Fruit fly (Drosophila melanogaster): ENCODE measurements around the gene Or82a.
A peak's percentile ranks its signal among the peaks of the same experiment; 100 is the strongest.

Or82a gene

DNA sequence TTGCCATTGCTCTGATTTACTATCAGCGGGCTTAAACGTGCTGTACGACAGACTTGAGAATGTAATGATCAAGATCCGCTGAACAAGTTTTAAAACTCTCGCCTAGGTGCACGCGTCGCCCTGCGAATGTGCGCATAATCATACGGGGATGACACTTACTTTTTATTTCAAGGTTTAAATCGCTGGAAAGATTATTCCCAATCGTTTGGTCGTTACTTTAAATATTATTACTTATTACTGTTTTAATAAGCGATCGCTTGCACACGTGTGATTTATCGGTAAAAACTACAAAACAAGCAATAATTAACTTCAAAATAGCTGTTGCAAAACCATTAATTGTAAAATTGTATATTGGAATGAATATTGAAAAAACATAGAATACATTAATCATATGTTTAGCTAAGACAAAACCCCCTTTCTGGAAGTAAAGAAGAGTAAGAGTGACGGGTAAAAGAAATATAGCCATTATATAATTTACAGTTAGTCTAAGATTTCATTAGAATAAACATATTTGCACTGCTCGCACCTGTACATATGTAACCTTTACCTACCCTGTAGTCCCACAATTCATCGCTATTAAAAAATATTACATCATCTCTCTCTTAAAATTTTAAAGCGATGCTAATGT lies 27.5 kb upstream of the Or82a start, which contains the start of gene DhpD (continued):
- TF ChIP-seq CG6276 (GFP tag; optimal IDR thresholded peaks at IDR 0.05) = no peak
- peak; percentile 83 for TF ChIP-seq Eip75B (GFP tag; optimal IDR thresholded peaks at IDR 0.05)
- TF ChIP-seq CG8632 (GFP tag; optimal IDR thresholded peaks at IDR 0.05) = peak; percentile 76
- TF ChIP-seq Ets96B (tag; optimal IDR thresholded peaks at IDR 0.05) = peak; percentile 77
- TF ChIP-seq CG7368 (GFP tag; optimal IDR thresholded peaks at IDR 0.05) = peak; percentile 56
- no peak for TF ChIP-seq fkh (GFP tag; optimal IDR thresholded peaks at IDR 0.05)
- no peak for TF ChIP-seq Smox (GFP tag; optimal IDR thresholded peaks at IDR 0.05)
- peak; percentile 55 for TF ChIP-seq Blimp-1 (GFP tag; optimal IDR thresholded peaks at IDR 0.05)
- no peak for TF ChIP-seq achi (GFP tag; optimal IDR thresholded peaks at IDR 0.05)
- TF ChIP-seq topi (GFP tag; optimal IDR thresholded peaks at IDR 0.05) = peak; percentile 85
- no peak for TF ChIP-seq CG4318 (GFP tag; optimal IDR thresholded peaks at IDR 0.05)
- TF ChIP-seq CG3032 (tag; optimal IDR thresholded peaks at IDR 0.05) = peak; percentile 81
- peak; percentile 59 for TF ChIP-seq CG8119 (GFP tag; IDR thresholded peaks at IDR 0.05)
- TF ChIP-seq CG31627 (GFP tag; optimal IDR thresholded peaks at IDR 0.05) = peak; percentile 88
- TF ChIP-seq dac (GFP tag; optimal IDR thresholded peaks at IDR 0.05) = peak; percentile 57
- peak; percentile 81 for TF ChIP-seq net (GFP tag; optimal IDR thresholded peaks at IDR 0.05)
- TF ChIP-seq cyc (GFP tag; optimal IDR thresholded peaks at IDR 0.05) = peak; percentile 83
- peak; percentile 54 for TF ChIP-seq CG15336 (GFP tag; IDR thresholded peaks at IDR 0.05)
- TF ChIP-seq Hr39 (GFP tag; optimal IDR thresholded peaks at IDR 0.05) = peak; percentile 85
- TF ChIP-seq CG11762 (GFP tag; optimal IDR thresholded peaks at IDR 0.05; ENCODE audit: insufficient read depth) = peak; percentile 58
- no peak for TF ChIP-seq Met (GFP tag; optimal IDR thresholded peaks at IDR 0.05)

DNA sequence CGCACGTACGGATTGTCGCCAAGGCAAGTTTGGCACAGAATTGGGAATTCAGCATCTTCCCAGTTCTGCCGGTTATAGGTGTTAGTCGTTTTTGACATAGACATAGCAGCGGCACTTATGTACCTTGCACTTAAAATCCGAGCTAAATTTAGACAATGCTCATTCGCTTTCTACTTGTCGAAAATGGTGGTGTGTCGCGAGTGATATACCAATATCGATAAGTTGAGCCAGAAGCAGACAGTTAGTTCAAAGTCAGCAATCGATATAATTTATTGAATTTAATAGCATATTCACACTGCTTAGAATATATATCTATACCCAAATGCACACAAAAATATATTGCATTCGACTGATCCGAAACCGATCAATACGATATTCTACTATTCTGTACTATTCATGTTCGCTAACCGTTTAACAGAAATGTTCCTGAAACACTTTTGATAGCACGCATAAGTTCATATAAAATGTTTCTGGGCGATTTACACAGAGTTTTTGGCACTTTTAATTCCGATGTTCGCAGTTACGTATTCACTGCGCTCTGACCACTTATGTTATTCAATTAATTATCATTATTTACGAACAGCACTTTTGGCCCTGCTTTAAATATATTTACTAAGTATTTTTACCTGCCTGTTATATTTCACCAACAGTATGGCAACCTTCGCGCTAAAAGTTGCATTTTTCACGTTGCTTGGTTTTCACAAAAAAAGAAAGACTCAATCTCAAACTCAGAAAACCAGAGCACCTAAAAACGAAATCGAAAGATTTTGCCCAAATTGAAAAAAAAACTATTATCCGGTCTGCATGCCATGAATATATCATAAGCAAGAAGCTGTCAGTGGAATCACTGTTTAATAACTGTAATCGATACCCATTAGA lies 24.4 kb upstream of the Or82a start, which contains the start of gene CG14641:
Gene CG14641 (minus strand): TSS at position 204 of the 879 bp plus-strand sequence.
- TF ChIP-seq CG10631 (GFP tag; optimal IDR thresholded peaks at IDR 0.05) (no peak), vri (GFP tag; optimal IDR thresholded peaks at IDR 0.05) (no peak), CG3032 (tag; optimal IDR thresholded peaks at IDR 0.05) (peak; percentile 15), dsx (GFP tag; optimal IDR thresholded peaks at IDR 0.05; ENCODE audit: poor library complexity, severe bottlenecking) (no peak), salr (GFP tag; optimal IDR thresholded peaks at IDR 0.05) (no peak), achi (GFP tag; optimal IDR thresholded peaks at IDR 0.05) (no peak), Sox102F (GFP tag; optimal IDR thresholded peaks at IDR 0.05) (no peak), topi (GFP tag; optimal IDR thresholded peaks at IDR 0.05) (no peak), CG32006 (GFP tag; optimal IDR thresholded peaks at IDR 0.05) (peak; percentile 50), fd59A (GFP tag; optimal IDR thresholded peaks at IDR 0.05) (peak; percentile 16), CG6792 (GFP tag; optimal IDR thresholded peaks at IDR 0.05) (no peak), net (GFP tag; optimal IDR thresholded peaks at IDR 0.05) (no peak), ss (GFP tag; optimal IDR thresholded peaks at IDR 0.05) (no peak), Eip93F (GFP tag; optimal IDR thresholded peaks at IDR 0.05) (no peak), CG1621 (tag; optimal IDR thresholded peaks at IDR 0.05) (no peak), CG8319 (GFP tag; optimal IDR thresholded peaks at IDR 0.05) (no peak), CG3919 (GFP tag; optimal IDR thresholded peaks at IDR 0.05) (no peak), CG34406 (GFP tag; optimal IDR thresholded peaks at IDR 0.05) (no peak), Gug (GFP tag; IDR thresholded peaks at IDR 0.05) (no peak), Hr38 (GFP tag; optimal IDR thresholded peaks at IDR 0.05) (no peak), Met (GFP tag; optimal IDR thresholded peaks at IDR 0.05) (no peak), Ets96B (tag; optimal IDR thresholded peaks at IDR 0.05) (no peak), CG6276 (GFP tag; optimal IDR thresholded peaks at IDR 0.05) (no peak), Sox14 (GFP tag; optimal IDR thresholded peaks at IDR 0.05) (peak; percentile 18), eg (GFP tag; IDR thresholded peaks at IDR 0.05) (no peak), CG6854 (GFP tag; optimal IDR thresholded peaks at IDR 0.05) (peak; percentile 11), CG8119 (GFP tag; IDR thresholded peaks at IDR 0.05) (no peak), acj6 (GFP tag; optimal IDR thresholded peaks at IDR 0.05) (no peak), lz (GFP tag; optimal IDR thresholded peaks at IDR 0.05) (peak; percentile 4), CG15336 (GFP tag; IDR thresholded peaks at IDR 0.05) (no peak), CG11902 (GFP tag; optimal IDR thresholded peaks at IDR 0.05) (no peak), fd85E (GFP tag; optimal IDR thresholded peaks at IDR 0.05) (no peak), CG11294 (GFP tag; IDR thresholded peaks at IDR 0.05) (no peak), CG11762 (GFP tag; optimal IDR thresholded peaks at IDR 0.05; ENCODE audit: insufficient read depth) (no peak), CG6808 (GFP tag; optimal IDR thresholded peaks at IDR 0.05) (no peak), Hr39 (GFP tag; optimal IDR thresholded peaks at IDR 0.05) (peak; percentile 26)

Data from whole organism, prepupa.